Worm (Caenorhabditis elegans): Measurements from ENCODE around the gene gspd-1.

DNA sequence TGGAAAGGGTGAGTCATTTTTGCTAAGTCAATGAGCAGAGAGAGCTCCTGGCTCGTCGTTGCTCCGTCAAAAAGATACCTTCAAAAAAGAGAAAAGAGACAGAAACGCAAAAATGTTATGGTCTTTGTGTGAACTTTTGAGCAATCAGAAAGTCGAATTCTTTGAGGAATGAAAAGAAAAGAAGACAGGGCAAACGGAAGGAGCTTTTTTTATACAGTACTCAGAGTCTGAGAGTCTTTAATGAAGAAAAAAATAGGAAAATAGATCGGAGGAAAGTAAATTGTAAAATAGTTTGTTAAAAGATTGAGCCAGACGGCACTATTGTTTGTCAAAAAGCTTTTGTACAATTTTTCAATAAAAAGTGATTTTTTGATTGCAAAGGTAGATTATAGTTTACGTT, 47.7 kb upstream of the gspd-1 start:
- TF ChIP-seq fos-1 (tag; optimal IDR thresholded peaks at IDR 0.05) (no peak), ZK546.5 (tag; optimal IDR thresholded peaks at IDR 0.05) (no peak), mep-1 (tag; optimal IDR thresholded peaks at IDR 0.05) (no peak), egl-27 (tag; optimal IDR thresholded peaks at IDR 0.05) (no peak), snpc-4 (tag; optimal IDR thresholded peaks at IDR 0.05) (no peak), lin-38 (GFP tag; IDR thresholded peaks at IDR 0.05) (no peak), mdt-29 (GFP tag; IDR thresholded peaks at IDR 0.05) (no peak), daf-8 (GFP tag; IDR thresholded peaks at IDR 0.05) (no peak), lin-15B (tag; optimal IDR thresholded peaks at IDR 0.05) (no peak), lin-29 (GFP tag; IDR thresholded peaks at IDR 0.05) (no peak), gei-8 (GFP tag; optimal IDR thresholded peaks at IDR 0.05) (no peak), mdl-1 (tag; optimal IDR thresholded peaks at IDR 0.05) (no peak)
